Fruit fly (Drosophila melanogaster): ENCODE results near the gene CG15740.

The CG15740 gene

DNA sequence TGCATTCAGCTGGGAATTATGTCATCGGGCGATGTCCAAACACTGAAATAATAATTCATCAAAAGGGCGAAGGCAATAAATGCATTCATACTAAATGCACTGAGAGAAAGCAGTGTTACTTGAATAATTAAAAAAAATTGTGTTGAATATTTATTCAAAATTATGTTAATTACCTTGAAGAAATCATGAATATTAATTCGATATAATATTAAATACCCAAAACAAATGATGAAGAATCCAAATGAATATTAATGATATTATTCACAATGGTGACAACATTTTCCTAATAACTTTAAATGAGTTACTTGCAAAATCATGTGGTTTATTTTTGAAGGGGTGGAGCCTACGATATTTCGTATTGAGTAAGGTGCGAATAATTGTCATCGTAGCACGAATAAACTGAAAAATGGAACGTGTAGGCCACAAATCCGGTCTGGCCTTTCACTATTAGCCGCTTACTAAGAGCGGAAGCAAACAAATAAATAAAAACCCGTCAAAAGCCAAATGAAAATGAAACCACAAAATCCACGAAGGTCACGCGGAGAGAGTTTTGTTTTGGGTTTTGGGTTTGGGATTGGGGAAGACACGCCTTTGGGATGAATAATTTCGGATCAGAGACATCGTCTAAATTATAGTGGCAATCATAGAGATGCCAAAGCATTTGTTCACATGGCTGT is 4.1 kb downstream of the CG15740 start:
- TF ChIP-seq Mnt (GFP tag; optimal IDR thresholded peaks at IDR 0.05): no peak
- no peak for TF ChIP-seq kay (GFP tag; ENCODE audit: borderline replicate concordance)
- no peak for TF ChIP-seq CG1620 (GFP tag; optimal IDR thresholded peaks at IDR 0.05)
- TF ChIP-seq pad (GFP tag; optimal IDR thresholded peaks at IDR 0.05): no peak
- TF ChIP-seq CG11617 (GFP tag; optimal IDR thresholded peaks at IDR 0.05): no peak
- TF ChIP-seq tj (GFP tag; optimal IDR thresholded peaks at IDR 0.05): no peak
- TF ChIP-seq Hr96 (GFP tag; optimal IDR thresholded peaks at IDR 0.05): no peak
- no peak for TF ChIP-seq CG5204 (GFP tag; optimal IDR thresholded peaks at IDR 0.05)
- no peak for TF ChIP-seq Clk (GFP tag; optimal IDR thresholded peaks at IDR 0.05)

DNA sequence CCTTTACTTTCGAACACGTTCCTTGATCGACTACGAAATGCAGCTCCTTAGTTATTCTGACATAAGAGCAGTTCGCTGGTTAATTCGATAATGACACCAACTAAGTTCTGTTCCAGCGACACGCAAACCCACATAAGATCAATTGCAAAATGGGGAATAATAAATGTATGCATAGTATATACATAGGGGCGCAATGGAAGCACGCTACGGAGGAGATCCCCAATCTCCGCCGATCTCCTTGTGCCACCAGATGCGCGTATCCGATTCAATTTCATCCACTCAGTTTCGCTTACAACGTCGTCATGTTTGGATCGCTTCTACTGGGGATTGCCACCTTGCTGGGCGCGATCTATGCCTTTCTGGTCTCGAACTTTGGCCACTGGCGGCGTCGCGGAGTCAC is 6.6 kb downstream of the CG15740 start, which contains the start of gene Cyp28c1:
TSS of gene Cyp28c1 (plus strand) at position 301 of the 400 bp plus-strand sequence.
- TF ChIP-seq cic (GFP tag; optimal IDR thresholded peaks at IDR 0.05): no peak

DNA sequence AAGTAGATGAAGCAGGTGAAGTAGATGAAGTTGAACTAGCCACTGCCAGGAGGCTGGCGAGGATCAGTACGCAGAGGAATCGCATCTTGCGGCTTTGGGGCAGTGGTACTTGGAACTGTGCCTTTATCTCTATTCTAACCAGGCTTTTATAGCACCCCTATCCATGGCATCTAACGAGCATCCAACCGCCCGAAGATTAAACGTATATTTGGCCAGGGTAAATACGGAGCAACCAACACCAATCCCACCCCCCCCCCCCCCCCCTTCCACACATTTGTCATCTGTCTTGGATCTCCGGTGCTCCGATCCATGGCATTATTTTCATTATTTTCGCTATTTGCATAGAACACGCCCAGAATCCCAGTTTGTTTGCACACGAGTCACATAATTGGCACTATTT is 8.0 kb downstream of the CG15740 start, which contains the start of gene CG15741:
TSS of gene CG15741 (minus strand) at position 101 of the 400 bp plus-strand sequence.
- TF ChIP-seq Clk (GFP tag; optimal IDR thresholded peaks at IDR 0.05) (no peak), Mnt (GFP tag; optimal IDR thresholded peaks at IDR 0.05) (no peak), kay (GFP tag; ENCODE audit: borderline replicate concordance) (no peak), CG14711 (tag; optimal IDR thresholded peaks at IDR 0.05) (no peak), CG1620 (GFP tag; optimal IDR thresholded peaks at IDR 0.05) (no peak), cnc (optimal IDR thresholded peaks at IDR 0.05) (no peak), CG33017 (tag; optimal IDR thresholded peaks at IDR 0.05) (no peak), CG5204 (GFP tag; optimal IDR thresholded peaks at IDR 0.05) (no peak), bab1 (GFP tag; optimal IDR thresholded peaks at IDR 0.05) (no peak), Hr96 (GFP tag; optimal IDR thresholded peaks at IDR 0.05) (no peak), toe (GFP tag; optimal IDR thresholded peaks at IDR 0.05) (no peak), CG11617 (GFP tag; optimal IDR thresholded peaks at IDR 0.05) (no peak), tj (GFP tag; optimal IDR thresholded peaks at IDR 0.05) (no peak), CG7101 (tag; optimal IDR thresholded peaks at IDR 0.05) (no peak), pad (GFP tag; optimal IDR thresholded peaks at IDR 0.05) (no peak), CG7045 (GFP tag; optimal IDR thresholded peaks at IDR 0.05) (no peak), ovo (GFP tag; optimal IDR thresholded peaks at IDR 0.05) (no peak), Crg-1 (GFP tag; optimal IDR thresholded peaks at IDR 0.05) (no peak)

DNA sequence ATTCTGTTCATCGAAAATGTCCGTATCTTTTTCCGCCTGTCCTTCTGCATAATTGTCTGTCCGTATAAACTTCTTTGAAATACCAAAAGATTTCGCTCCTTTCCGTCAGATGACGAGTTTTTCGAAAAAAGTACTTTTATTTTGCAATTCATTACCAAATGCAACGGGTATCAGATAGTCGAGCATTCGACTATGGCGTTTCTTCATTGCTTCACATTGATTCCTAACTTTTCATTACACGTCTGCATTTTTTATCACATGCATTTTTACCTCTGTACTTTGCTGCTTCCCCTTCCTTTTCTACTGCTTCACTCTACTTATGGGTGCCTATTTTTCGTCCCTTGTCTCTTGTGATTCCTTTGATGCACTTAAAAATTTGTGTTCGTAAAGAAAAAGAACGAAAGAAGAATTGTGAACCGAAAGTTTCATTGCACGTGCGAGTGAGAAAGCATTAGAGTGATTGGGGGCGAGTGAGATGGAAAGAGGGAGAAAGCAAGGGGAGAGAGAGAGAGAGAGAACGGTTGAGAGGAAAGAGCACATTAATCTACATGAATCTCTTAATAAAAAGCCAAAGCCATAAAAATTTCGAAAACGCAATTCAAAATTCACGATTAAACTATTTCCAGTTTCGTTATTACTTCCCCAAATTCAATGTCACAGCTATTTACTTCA is 17.4 kb downstream of the CG15740 start:
- TF ChIP-seq bab1 (GFP tag; optimal IDR thresholded peaks at IDR 0.05) (no peak), Clk (GFP tag; optimal IDR thresholded peaks at IDR 0.05) (no peak), CG5204 (GFP tag; optimal IDR thresholded peaks at IDR 0.05) (no peak), CG7101 (tag; optimal IDR thresholded peaks at IDR 0.05) (no peak), Crg-1 (GFP tag; optimal IDR thresholded peaks at IDR 0.05) (no peak)

DNA sequence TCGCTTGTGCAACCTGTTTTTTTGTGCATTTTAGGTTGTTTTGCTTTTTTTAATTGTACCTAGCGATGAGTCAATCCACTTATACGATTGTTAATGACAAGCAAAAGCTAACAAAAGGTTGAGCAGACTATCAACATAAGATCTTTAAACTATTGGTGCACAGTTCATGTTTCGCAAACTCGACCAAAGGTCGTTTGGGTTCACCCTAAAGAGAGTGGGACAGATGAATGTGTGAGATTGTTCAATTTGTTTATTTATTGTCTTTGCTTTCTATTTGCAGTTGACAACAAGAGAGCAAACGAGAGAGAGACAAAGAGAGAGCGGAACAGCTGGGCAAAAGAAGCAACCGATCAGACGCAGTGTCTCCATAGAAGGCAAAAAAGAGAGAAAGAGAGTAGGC is 22.9 kb downstream of the CG15740 start:
- TF ChIP-seq CG11617 (GFP tag; optimal IDR thresholded peaks at IDR 0.05): peak; percentile 47
- TF ChIP-seq Clk (GFP tag; optimal IDR thresholded peaks at IDR 0.05): no peak
- TF ChIP-seq ovo (GFP tag; optimal IDR thresholded peaks at IDR 0.05): no peak
- TF ChIP-seq tj (GFP tag; optimal IDR thresholded peaks at IDR 0.05): peak; percentile 28
- TF ChIP-seq CG12768 (GFP tag; optimal IDR thresholded peaks at IDR 0.05): peak; percentile 54
- TF ChIP-seq CG1620 (GFP tag; optimal IDR thresholded peaks at IDR 0.05): peak; percentile 4
- no peak for TF ChIP-seq toe (GFP tag; optimal IDR thresholded peaks at IDR 0.05)
- TF ChIP-seq cnc (optimal IDR thresholded peaks at IDR 0.05): no peak
- no peak for TF ChIP-seq pad (GFP tag; optimal IDR thresholded peaks at IDR 0.05)
- no peak for TF ChIP-seq Hr96 (GFP tag; optimal IDR thresholded peaks at IDR 0.05)
- TF ChIP-seq Crg-1 (GFP tag; optimal IDR thresholded peaks at IDR 0.05): no peak
- TF ChIP-seq CG14711 (tag; optimal IDR thresholded peaks at IDR 0.05): peak; percentile 4
- TF ChIP-seq CG5204 (GFP tag; optimal IDR thresholded peaks at IDR 0.05): no peak
- peak; percentile 67 for TF ChIP-seq bab1 (GFP tag; optimal IDR thresholded peaks at IDR 0.05)
- TF ChIP-seq CG7101 (tag; optimal IDR thresholded peaks at IDR 0.05): peak; percentile 66
- TF ChIP-seq Mnt (GFP tag; optimal IDR thresholded peaks at IDR 0.05): no peak
- TF ChIP-seq kay (GFP tag; ENCODE audit: borderline replicate concordance): no peak
- peak; percentile 38 for TF ChIP-seq cic (GFP tag; optimal IDR thresholded peaks at IDR 0.05)
- peak; percentile 9 for TF ChIP-seq CG7045 (GFP tag; optimal IDR thresholded peaks at IDR 0.05)
- TF ChIP-seq CG33017 (tag; optimal IDR thresholded peaks at IDR 0.05): no peak

DNA sequence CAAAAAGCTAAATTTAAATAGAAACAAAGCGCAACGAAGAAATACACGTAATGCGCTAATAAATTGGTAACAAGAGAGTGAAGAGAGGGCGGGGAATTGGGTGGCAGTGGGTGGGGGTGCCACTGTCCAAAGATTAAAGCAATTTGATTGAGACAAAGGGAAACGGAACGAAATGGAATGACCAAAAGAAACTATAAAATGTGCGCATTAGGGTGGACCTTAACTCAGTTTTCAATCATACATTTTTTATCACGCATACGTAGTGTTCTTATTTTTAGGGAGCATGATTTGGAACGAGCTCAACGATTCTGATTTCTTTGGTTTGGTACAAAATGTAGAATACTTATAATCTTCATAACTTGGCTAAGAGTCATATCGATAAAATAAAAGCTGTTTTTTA is 24.0 kb downstream of the CG15740 start:
- TF ChIP-seq bab1 (GFP tag; optimal IDR thresholded peaks at IDR 0.05) (peak; percentile 32), CG12768 (GFP tag; optimal IDR thresholded peaks at IDR 0.05) (peak; percentile 61), CG5204 (GFP tag; optimal IDR thresholded peaks at IDR 0.05) (no peak), cnc (optimal IDR thresholded peaks at IDR 0.05) (no peak), tj (GFP tag; optimal IDR thresholded peaks at IDR 0.05) (no peak), CG11617 (GFP tag; optimal IDR thresholded peaks at IDR 0.05) (peak; percentile 19), CG7101 (tag; optimal IDR thresholded peaks at IDR 0.05) (peak; percentile 65), CG7045 (GFP tag; optimal IDR thresholded peaks at IDR 0.05) (peak; percentile 1), pad (GFP tag; optimal IDR thresholded peaks at IDR 0.05) (no peak), CG14711 (tag; optimal IDR thresholded peaks at IDR 0.05) (peak; percentile 27), cic (GFP tag; optimal IDR thresholded peaks at IDR 0.05) (peak; percentile 20), Hr96 (GFP tag; optimal IDR thresholded peaks at IDR 0.05) (peak; percentile 28)

Measured in whole organism, adult.